Fruit fly (Drosophila melanogaster) whole organism, embryonic: ENCODE results near the gene Lcp65Ag2.

ENCODE experiments used
- C15 ChIP-seq: fragments of 200-800 bp; sonication (Bioruptor generic); IDR thresholded peaks from 3 replicates; pipeline ENCODE4 v1.3.6; 2022; ENCODE audit warnings: missing biosample characterization, missing genetic modification characterization
- CG10959 ChIP-seq: fragments of 200-800 bp; sonication (Bioruptor generic); IDR thresholded peaks from 2 replicates; pipeline ENCODE4 v1.3.6; 2022; ENCODE audit warnings: missing biosample characterization, missing genetic modification characterization
- CG11247 ChIP-seq: fragments of 200-800 bp; sonication (Bioruptor generic); IDR thresholded peaks from 2 replicates; pipeline ENCODE4 v1.3.6; 2022; ENCODE audit warnings: missing biosample characterization, missing genetic modification characterization
- CG11696 ChIP-seq: fragments of 200-800 bp; sonication (Bioruptor generic); IDR thresholded peaks from 2 replicates; pipeline ENCODE4 v1.3.6; 2022; ENCODE audit warnings: missing biosample characterization, missing genetic modification characterization
- CG12236 ChIP-seq: fragments of 200-800 bp; sonication (Bioruptor generic); optimal IDR thresholded peaks from 2 replicates; lab custom pipeline; 2016; ENCODE audit warnings: missing biosample characterization, missing genetic modification characterization
- CG12769 ChIP-seq: fragments of 200-800 bp; sonication (Bioruptor generic); optimal IDR thresholded peaks from 2 replicates; lab custom pipeline; 2019; ENCODE audit warnings: missing biosample characterization, mild to moderate bottlenecking, missing genetic modification characterization, moderate library complexity
- CG13123 ChIP-seq: fragments of 200-800 bp; sonication (Bioruptor generic); optimal IDR thresholded peaks from 2 replicates; lab custom pipeline; 2016; ENCODE audit warnings: missing biosample characterization, missing genetic modification characterization
- CG13894 ChIP-seq: fragments of 200-800 bp; sonication (Bioruptor generic); optimal IDR thresholded peaks from 3 replicates; lab custom pipeline; 2018; ENCODE audit warnings: missing biosample characterization, mild to moderate bottlenecking, missing genetic modification characterization, moderate library complexity
- CG15514 ChIP-seq: fragments of 200-800 bp; sonication (Bioruptor generic); optimal IDR thresholded peaks from 3 replicates; lab custom pipeline; 2017; ENCODE audit warnings: missing biosample characterization, missing genetic modification characterization, mild to moderate bottlenecking, moderate library complexity, missing genetic modification reagents
- CG17359 ChIP-seq: fragments of 200-800 bp; sonication (Bioruptor generic); optimal IDR thresholded peaks from 3 replicates; lab custom pipeline; 2018; ENCODE audit warnings: missing biosample characterization, mild to moderate bottlenecking, missing genetic modification characterization, moderate library complexity
- CG17829 ChIP-seq: fragments of 200-800 bp; optimal IDR thresholded peaks from 2 replicates; lab custom pipeline; 2019; ENCODE audit warnings: missing biosample characterization, mild to moderate bottlenecking, missing genetic modification characterization, moderate library complexity
- CG17912 ChIP-seq: fragments of 200-800 bp; sonication (Bioruptor generic); optimal IDR thresholded peaks from 2 replicates; lab custom pipeline; 2018; ENCODE audit warnings: missing biosample characterization, mild to moderate bottlenecking, missing genetic modification characterization
- CG1832 ChIP-seq: fragments of 200-800 bp; sonication (Bioruptor generic); optimal IDR thresholded peaks from 2 replicates; lab custom pipeline; 2017; ENCODE audit warnings: missing biosample characterization, mild to moderate bottlenecking, missing genetic modification characterization, inconsistent platforms
- CG34224 ChIP-seq: fragments of 200-800 bp; sonication (Bioruptor generic); IDR thresholded peaks from 3 replicates; pipeline ENCODE4 v1.3.6; 2022; ENCODE audit warnings: missing biosample characterization, missing genetic modification characterization; ENCODE audit not compliant: partially characterized antibody
- CG3726 ChIP-seq: fragments of 200-800 bp; sonication (Bioruptor generic); IDR thresholded peaks from 3 replicates; pipeline ENCODE4, ENCODE4 v1.3.6; 2022; ENCODE audit warnings: missing biosample characterization, missing genetic modification characterization
- CG4328 ChIP-seq: fragments of 200-800 bp; sonication (Bioruptor generic); optimal IDR thresholded peaks from 3 replicates; lab custom pipeline; 2017; ENCODE audit warnings: missing biosample characterization, missing genetic modification reagents, missing genetic modification characterization
- CG5180 ChIP-seq: fragments of 200-800 bp; sonication (Bioruptor generic); optimal IDR thresholded peaks from 3 replicates; lab custom pipeline; 2017; ENCODE audit warnings: missing biosample characterization, missing genetic modification characterization, mild to moderate bottlenecking, moderate library complexity, missing genetic modification reagents
- CG6683 ChIP-seq: fragments of 200-800 bp; sonication (Bioruptor generic); optimal IDR thresholded peaks from 2 replicates; lab custom pipeline; 2017; ENCODE audit warnings: missing biosample characterization, mild to moderate bottlenecking, missing genetic modification characterization, missing genetic modification reagents
- CG7839 ChIP-seq: fragments of 200-800 bp; sonication (Bioruptor generic); optimal IDR thresholded peaks from 3 replicates; lab custom pipeline; 2018; ENCODE audit warnings: missing biosample characterization, mild to moderate bottlenecking, missing genetic modification characterization, moderate library complexity
- CG7987 ChIP-seq: fragments of 200-800 bp; sonication (Bioruptor generic); optimal IDR thresholded peaks from 2 replicates; lab custom pipeline; 2018; ENCODE audit warnings: missing biosample characterization, mild to moderate bottlenecking, missing genetic modification characterization, moderate library complexity
- CG8359 ChIP-seq: fragments of 200-800 bp; sonication (Bioruptor generic); optimal IDR thresholded peaks from 2 replicates; lab custom pipeline; 2017; ENCODE audit warnings: missing biosample characterization, mild to moderate bottlenecking, missing genetic modification characterization, borderline replicate concordance
- CG9797 ChIP-seq: fragments of 200-800 bp; sonication (Bioruptor generic); optimal IDR thresholded peaks from 3 replicates; lab custom pipeline; 2018; ENCODE audit warnings: missing biosample characterization, mild to moderate bottlenecking, missing genetic modification characterization
- Drgx ChIP-seq: fragments of 200-800 bp; sonication (Bioruptor generic); IDR thresholded peaks from 2 replicates; pipeline ENCODE4 v1.3.6; 2022; ENCODE audit warnings: missing biosample characterization, missing genetic modification characterization
- ERR ChIP-seq: fragments of 200-800 bp; sonication (Bioruptor generic); optimal IDR thresholded peaks from 2 replicates; lab custom pipeline; 2016; ENCODE audit warnings: missing biosample characterization, missing genetic modification characterization
- Elba2 ChIP-seq: fragments of 200-800 bp; sonication (Bioruptor generic); optimal IDR thresholded peaks from 3 replicates; lab custom pipeline; 2016; ENCODE audit warnings: missing biosample characterization, missing genetic modification characterization
- H15 ChIP-seq: fragments of 200-800 bp; sonication (Bioruptor generic); IDR thresholded peaks from 3 replicates; pipeline ENCODE4 v1.3.6; 2022; ENCODE audit warnings: missing biosample characterization, missing genetic modification characterization
- Max ChIP-seq: fragments of 200-800 bp; sonication (Bioruptor generic); optimal IDR thresholded peaks from 2 replicates; lab custom pipeline; 2016; ENCODE audit warnings: missing biosample characterization, mild to moderate bottlenecking, missing genetic modification characterization
- Rfx ChIP-seq: fragments of 200-800 bp; sonication (Bioruptor generic); IDR thresholded peaks from 2 replicates; pipeline ENCODE4 v1.3.6; 2022; ENCODE audit warnings: missing biosample characterization, missing genetic modification characterization
- Xrp1 ChIP-seq: fragments of 200-800 bp; sonication (Bioruptor generic); IDR thresholded peaks from 2 replicates; pipeline ENCODE4 v1.3.6; 2022; ENCODE audit warnings: missing biosample characterization, missing genetic modification characterization
- bcd ChIP-seq: fragments of 200-800 bp; sonication (Bioruptor generic); optimal IDR thresholded peaks from 2 replicates; lab custom pipeline; 2017; ENCODE audit warnings: missing biosample characterization, mild to moderate bottlenecking, missing genetic modification characterization
- dpn ChIP-seq, 2 experiments: fragments of 200-800 bp; sonication (Bioruptor generic); optimal IDR thresholded peaks; 3 replicates each; lab custom pipeline; 2016; ENCODE audit warnings: missing biosample characterization in 2 of 2, missing genetic modification characterization in 2 of 2
- fd102C ChIP-seq: fragments of 200-800 bp; sonication (Bioruptor generic); optimal IDR thresholded peaks from 2 replicates; lab custom pipeline; 2018; ENCODE audit warnings: missing biosample characterization, mild to moderate bottlenecking, missing genetic modification characterization, moderate library complexity
- gsb ChIP-seq: fragments of 200-800 bp; sonication (Bioruptor generic); IDR thresholded peaks from 2 replicates; pipeline ENCODE4 v1.3.6; 2022; ENCODE audit warnings: missing biosample characterization, missing genetic modification characterization
- hbn ChIP-seq: fragments of 200-800 bp; sonication (Bioruptor generic); IDR thresholded peaks from 2 replicates; pipeline ENCODE4 v1.3.6; 2022; ENCODE audit warnings: missing biosample characterization, missing genetic modification characterization; ENCODE audit not compliant: partially characterized antibody
- jumu ChIP-seq: fragments of 200-800 bp; sonication (Bioruptor generic); optimal IDR thresholded peaks from 3 replicates; lab custom pipeline; 2016; ENCODE audit warnings: missing biosample characterization, missing genetic modification characterization
- kni ChIP-seq: fragments of 200-800 bp; sonication (Bioruptor generic); optimal IDR thresholded peaks from 3 replicates; lab custom pipeline; 2017; ENCODE audit warnings: mild to moderate bottlenecking, missing biosample characterization, missing genetic modification reagents, missing genetic modification characterization
- lov ChIP-seq, 2 experiments: fragments of 200-800 bp in 1 of 2; fragments of >200 bp in 1 of 2; sonication (Bioruptor generic) in 1 of 2; IDR thresholded peaks in 1 of 2; optimal IDR thresholded peaks in 1 of 2; 2 replicates in 1 of 2; 3 replicates in 1 of 2; pipeline versions ENCODE4 v1.3.6 to Lab custom; 2017 to 2022; ENCODE audit warnings: missing biosample characterization in 1 of 2, missing genetic modification characterization in 1 of 2
- onecut ChIP-seq: fragments of 200-800 bp; sonication (Bioruptor generic); IDR thresholded peaks from 2 replicates; pipeline ENCODE4 v1.3.6; 2022; ENCODE audit warnings: missing biosample characterization, missing genetic modification characterization
- pfk ChIP-seq: fragments of 200-800 bp; sonication (Bioruptor generic); optimal IDR thresholded peaks from 2 replicates; lab custom pipeline; 2018; ENCODE audit warnings: missing biosample characterization, mild to moderate bottlenecking, missing genetic modification characterization, moderate library complexity
- sim ChIP-seq: fragments of 200-800 bp; sonication (Bioruptor generic); IDR thresholded peaks from 2 replicates; pipeline ENCODE4 v1.3.6; 2022; ENCODE audit warnings: missing biosample characterization, missing genetic modification characterization
- slp2 ChIP-seq: fragments of 200-800 bp; sonication (Bioruptor generic); optimal IDR thresholded peaks from 2 replicates; lab custom pipeline; 2016; ENCODE audit warnings: missing biosample characterization, missing genetic modification characterization
- sna ChIP-seq: fragments of 200-800 bp; sonication (Bioruptor generic); IDR thresholded peaks from 2 replicates; pipeline ENCODE4 v1.3.6; 2022; ENCODE audit warnings: missing biosample characterization, missing genetic modification characterization; ENCODE audit not compliant: partially characterized antibody
- sqz ChIP-seq: fragments of 200-800 bp; sonication (Bioruptor generic); optimal IDR thresholded peaks from 3 replicates; lab custom pipeline; 2018; ENCODE audit warnings: missing biosample characterization, mild to moderate bottlenecking, missing genetic modification characterization
- tll ChIP-seq, 2 experiments: fragments of 200-800 bp in 1 of 2; fragments of >200 bp in 1 of 2; sonication (Bioruptor generic) in 1 of 2; optimal IDR thresholded peaks; 2 replicates each; lab custom pipeline; 2017 to 2019; ENCODE audit warnings: missing biosample characterization in 2 of 2, missing genetic modification characterization in 2 of 2, mild to moderate bottlenecking in 1 of 2, moderate library complexity in 1 of 2
- trem ChIP-seq: fragments of 200-800 bp; optimal IDR thresholded peaks from 3 replicates; lab custom pipeline; 2019; ENCODE audit warnings: missing biosample characterization, mild to moderate bottlenecking, missing genetic modification characterization, moderate library complexity
- trh ChIP-seq: fragments of 200-800 bp; sonication (Bioruptor generic); optimal IDR thresholded peaks from 2 replicates; lab custom pipeline; 2016; ENCODE audit warnings: missing biosample characterization, missing genetic modification characterization
- z ChIP-seq: fragments of 200-800 bp; sonication (Bioruptor generic); IDR thresholded peaks from 3 replicates; pipeline ENCODE4 v1.3.6; 2022; ENCODE audit warnings: missing biosample characterization, missing genetic modification characterization

Gene Lcp65Ag2

dm6 chr3L:6124616-6125408 is 8.6 kb downstream of the Lcp65Ag2 start (continued):
- peak; percentile 69 for TF ChIP-seq ERR (GFP tag; lab: Kevin White, UChicago)
- peak; percentile 41 for TF ChIP-seq trem (tag; lab: Kevin White, UChicago)
- TF ChIP-seq hbn (GFP tag; lab: Robert Waterston, UW) = no peak
- TF ChIP-seq CG1832 (GFP tag; lab: Kevin White, UChicago) = no peak
- TF ChIP-seq CG34224 = no peak
- TF ChIP-seq Drgx (GFP tag; lab: Robert Waterston, UW) = no peak
- peak; percentile 30 for TF ChIP-seq trh (GFP tag; lab: Kevin White, UChicago)
- no peak; the same call in 1 of the 2 replicates for TF ChIP-seq sna (GFP tag; lab: Robert Waterston, UW)
- TF ChIP-seq CG17359 (tag; lab: Kevin White, UChicago) = peak; percentile 77
- TF ChIP-seq sim (GFP tag; lab: Robert Waterston, UW) = peak; percentile 82
- peak; percentile 90 for TF ChIP-seq CG17912 (GFP tag; lab: Kevin White, UChicago)
- TF ChIP-seq onecut (GFP tag; lab: Robert Waterston, UW) = peak; percentile 86
- TF ChIP-seq CG8359 (GFP tag; lab: Kevin White, UChicago) = peak; percentile 75
- TF ChIP-seq Max (GFP tag; lab: Kevin White, UChicago) = peak; percentile 40
- TF ChIP-seq CG13894 = no peak
- TF ChIP-seq CG7987 (GFP tag; lab: Kevin White, UChicago) = peak; percentile 94
- TF ChIP-seq gsb (GFP tag; lab: Robert Waterston, UW) = peak; percentile 64
- TF ChIP-seq CG13123 = peak; percentile 24
- TF ChIP-seq fd102C = peak; percentile 82
- peak; percentile 34 for TF ChIP-seq CG12236 (GFP tag; lab: Kevin White, UChicago)
- TF ChIP-seq H15 = peak; percentile 83
- TF ChIP-seq C15 (GFP tag; lab: Robert Waterston, UW) = peak; percentile 81
- TF ChIP-seq CG10959 (GFP tag; lab: Robert Waterston, UW) = peak; percentile 69; the same call in 1 of the 2 replicates
- peak; percentile 69 for TF ChIP-seq CG17829 (tag; lab: Kevin White, UChicago)
- peak; percentile 74 for TF ChIP-seq sqz (GFP tag; lab: Kevin White, UChicago)
- peak; percentile 81 for TF ChIP-seq CG4328 (GFP tag; lab: Kevin White, UChicago)
- TF ChIP-seq pfk = peak; percentile 60
- TF ChIP-seq CG3726 (GFP tag; lab: Robert Waterston, UW) = 0 out of 3 replicates have a peak, but pooled peaks have one; percentile 43
- peak; percentile 63 for TF ChIP-seq CG7839
- peak; percentile 61 for TF ChIP-seq CG6683 (GFP tag; lab: Kevin White, UChicago)
- peak; percentile 76 for TF ChIP-seq CG11696 (GFP tag; lab: Robert Waterston, UW)
- peak; percentile 52 for TF ChIP-seq Elba2 (GFP tag; lab: Kevin White, UChicago)
- peak; percentile 80 for TF ChIP-seq CG15514 (GFP tag; lab: Kevin White, UChicago)
- peak; percentile 39 for TF ChIP-seq CG5180 (GFP tag; lab: Kevin White, UChicago)
- no peak for TF ChIP-seq lov (optimal IDR thresholded peaks at IDR 0.05; lab: Kevin White, UChicago)
- TF ChIP-seq lov (GFP tag; IDR thresholded peaks at IDR 0.05; lab: Robert Waterston, UW) = peak; percentile 97
- TF ChIP-seq jumu (GFP tag; lab: Kevin White, UChicago) = no peak
- peak; percentile 79 for TF ChIP-seq CG11247
- peak; percentile 89 for TF ChIP-seq bcd (GFP tag; lab: Kevin White, UChicago)
- TF ChIP-seq slp2 (GFP tag; lab: Kevin White, UChicago) = peak; percentile 66
- peak; percentile 88 for TF ChIP-seq CG12769
- TF ChIP-seq Rfx (GFP tag; lab: Robert Waterston, UW) = peak; percentile 91
- TF ChIP-seq Xrp1 = peak; percentile 41
- peak; percentile 29 for TF ChIP-seq CG9797
- TF ChIP-seq dpn (GFP tag; optimal IDR thresholded peaks at IDR 0.05; lab: Kevin White, UChicago) = peak; percentile 38 to 91
- TF ChIP-seq kni (GFP tag; lab: Kevin White, UChicago) = peak; percentile 83
- peak in 1 of 2 experiments; percentile 81 for TF ChIP-seq tll (GFP tag; optimal IDR thresholded peaks at IDR 0.05; lab: Kevin White, UChicago)
- no peak; the same call in 2 of the 3 replicates for TF ChIP-seq z
